Worm (Caenorhabditis elegans): ENCODE measurements around the gene C01G10.10.
A peak's percentile ranks its signal among the peaks of the same experiment; 100 is the strongest.

The C01G10.10 gene

ce11 chrV:15085335-15085800 lies 3.1 kb upstream of the C01G10.10 start, which contains the start of the genes ahsa-1 and C01G10.7:
ahsa-1 (minus strand) TSS chrV:15085385.
C01G10.7 (plus strand) TSS chrV:15085747.
- no peak for TF ChIP-seq nhr-10 (tag; optimal IDR thresholded peaks at IDR 0.05)
- TF ChIP-seq nhr-11 (tag; optimal IDR thresholded peaks at IDR 0.05) = no peak
- peak; percentile 86 for TF ChIP-seq lin-13 (GFP tag; optimal IDR thresholded peaks at IDR 0.05)
- TF ChIP-seq ztf-11 (tag; optimal IDR thresholded peaks at IDR 0.05) = no peak
- TF ChIP-seq unc-39 (tag; optimal IDR thresholded peaks at IDR 0.05) = no peak
- TF ChIP-seq snpc-4 (tag; optimal IDR thresholded peaks at IDR 0.05) = peak; percentile 81
- peak; percentile 56 for TF ChIP-seq skn-1 (tag; optimal IDR thresholded peaks at IDR 0.05)
- peak; percentile 64 for TF ChIP-seq blmp-1 (tag; optimal IDR thresholded peaks at IDR 0.05; ENCODE audit: insufficient read depth)
- no peak for TF ChIP-seq unc-62 (GFP tag; optimal IDR thresholded peaks at IDR 0.05)
- no peak for TF ChIP-seq dmd-4 (tag; optimal IDR thresholded peaks at IDR 0.05)
- no peak for TF ChIP-seq elt-1 (tag; optimal IDR thresholded peaks at IDR 0.05)
- TF ChIP-seq nhr-25 (tag; optimal IDR thresholded peaks at IDR 0.05) = no peak
- peak; percentile 98 for TF ChIP-seq C34F6.9 (tag; optimal IDR thresholded peaks at IDR 0.05)
- peak; percentile 42 for TF ChIP-seq ZK546.5 (tag; optimal IDR thresholded peaks at IDR 0.05)
- TF ChIP-seq crh-2 (tag; optimal IDR thresholded peaks at IDR 0.05) = peak; percentile 94
- TF ChIP-seq sma-9 (GFP tag; optimal IDR thresholded peaks at IDR 0.05) = peak; percentile 88
- no peak for TF ChIP-seq sma-9 (tag; optimal IDR thresholded peaks at IDR 0.05)
- TF ChIP-seq Y55F3AM.14 (GFP tag; optimal IDR thresholded peaks at IDR 0.05) = no peak
- TF ChIP-seq nhr-6 (tag; optimal IDR thresholded peaks at IDR 0.05) = no peak
- TF ChIP-seq nhr-237 (tag; optimal IDR thresholded peaks at IDR 0.05) = peak; percentile 23
- peak; percentile 80 for TF ChIP-seq fos-1 (tag; optimal IDR thresholded peaks at IDR 0.05)
- no peak for TF ChIP-seq nhr-23 (tag; optimal IDR thresholded peaks at IDR 0.05)
- TF ChIP-seq unc-55 (GFP tag; optimal IDR thresholded peaks at IDR 0.05) = peak; percentile 98
- TF ChIP-seq zag-1 (tag; optimal IDR thresholded peaks at IDR 0.05) = peak; percentile 30
- TF ChIP-seq ztf-4 (tag; optimal IDR thresholded peaks at IDR 0.05) = peak; percentile 79
- TF ChIP-seq sma-3 (GFP tag; optimal IDR thresholded peaks at IDR 0.05) = peak; percentile 95
- TF ChIP-seq lsy-2 (tag; optimal IDR thresholded peaks at IDR 0.05) = peak; percentile 76 to 93
- TF ChIP-seq alr-1 (tag; optimal IDR thresholded peaks at IDR 0.05) = no peak
- TF ChIP-seq ztf-1 (GFP tag; conservative IDR thresholded peaks at IDR 0.05) = no peak
- no peak for TF ChIP-seq aly-2 (tag; optimal IDR thresholded peaks at IDR 0.05)
- no peak for TF ChIP-seq ama-1 (optimal IDR thresholded peaks at IDR 0.05)
- no peak for TF ChIP-seq nhr-12 (tag; optimal IDR thresholded peaks at IDR 0.05)
- no peak for TF ChIP-seq nhr-21 (tag; optimal IDR thresholded peaks at IDR 0.05)
- TF ChIP-seq sem-4 (tag; optimal IDR thresholded peaks at IDR 0.05) = peak; percentile 76
- peak; percentile 78 for TF ChIP-seq nhr-77 (tag; optimal IDR thresholded peaks at IDR 0.05)
- TF ChIP-seq mbf-1 (tag; optimal IDR thresholded peaks at IDR 0.05) = no peak
- TF ChIP-seq ceh-16 (tag; optimal IDR thresholded peaks at IDR 0.05) = peak; percentile 36
- no peak for TF ChIP-seq elt-3 (tag; optimal IDR thresholded peaks at IDR 0.05)
- peak; percentile 88 for TF ChIP-seq R02D3.7 (tag; optimal IDR thresholded peaks at IDR 0.05)
- TF ChIP-seq F13H6.1 (tag; optimal IDR thresholded peaks at IDR 0.05) = peak; percentile 86
- peak in 1 of 2 experiments; percentile 6 for TF ChIP-seq mdl-1 (tag; optimal IDR thresholded peaks at IDR 0.05)
- TF ChIP-seq lin-39 (tag; optimal IDR thresholded peaks at IDR 0.05) = no peak
- TF ChIP-seq peb-1 (tag; optimal IDR thresholded peaks at IDR 0.05) = no peak
- TF ChIP-seq gmeb-1 (tag; optimal IDR thresholded peaks at IDR 0.05) = peak; percentile 81
- peak; percentile 47 for TF ChIP-seq lin-11 (tag; optimal IDR thresholded peaks at IDR 0.05)
- TF ChIP-seq nhr-129 (tag; optimal IDR thresholded peaks at IDR 0.05) = peak; percentile 78
- TF ChIP-seq egl-27 (tag; optimal IDR thresholded peaks at IDR 0.05) = peak; percentile 52
- TF ChIP-seq ceh-82 (tag; optimal IDR thresholded peaks at IDR 0.05) = peak; percentile 15
- TF ChIP-seq mab-5 (tag; optimal IDR thresholded peaks at IDR 0.05) = peak; percentile 80
